Worm (Caenorhabditis elegans) whole organism, L3 larva: ENCODE results near the gene nlp-5.
A peak's percentile ranks its signal among the peaks of the same experiment; 100 is the strongest.

Experiments used
- R02D3.7 ChIP-seq: fragments of 150-350 bp; optimal IDR thresholded peaks from 2 replicates; lab custom pipeline; 2014; ENCODE audit warnings: missing biosample characterization, missing genetic modification characterization
- ZK546.5 ChIP-seq: sonication (generic microtip); optimal IDR thresholded peaks from 2 replicates; lab custom pipeline; 2017; ENCODE audit warnings: missing biosample characterization, missing genetic modification characterization
- aly-2 ChIP-seq: fragments of 150-350 bp; optimal IDR thresholded peaks from 2 replicates; lab custom pipeline; 2014; ENCODE audit warnings: missing biosample characterization, missing genetic modification characterization
- ceh-16 ChIP-seq: sonication (generic microtip); optimal IDR thresholded peaks from 2 replicates; lab custom pipeline; 2017; ENCODE audit warnings: missing biosample characterization, missing genetic modification characterization
- ceh-82 ChIP-seq: fragments of 150-350 bp; optimal IDR thresholded peaks from 2 replicates; lab custom pipeline; 2014; ENCODE audit warnings: missing biosample characterization, missing genetic modification characterization
- egl-27 ChIP-seq: sonication (generic microtip); optimal IDR thresholded peaks from 4 replicates; lab custom pipeline; 2017; ENCODE audit warnings: missing biosample characterization, missing genetic modification reagents, missing genetic modification characterization
- elt-1 ChIP-seq: fragments of 150-350 bp; optimal IDR thresholded peaks from 2 replicates; lab custom pipeline; 2014; ENCODE audit warnings: missing biosample characterization, missing genetic modification characterization
- elt-2 ChIP-seq: sonication (generic microtip); optimal IDR thresholded peaks from 2 replicates; lab custom pipeline; 2016; ENCODE audit warnings: missing genetic modification reagents, mild to moderate bottlenecking, missing genetic modification characterization, missing compliant biosample characterization
- elt-3 ChIP-seq, 3 experiments: fragments of 150-350 bp in 1 of 3; sonication (generic microtip) in 2 of 3; optimal IDR thresholded peaks; 2 replicates in 2 of 3; 4 replicates in 1 of 3; lab custom pipeline; 2014 to 2017; ENCODE audit warnings: missing biosample characterization in 3 of 3, missing genetic modification characterization in 3 of 3
- fkh-10 ChIP-seq: sonication (generic microtip); optimal IDR thresholded peaks from 2 replicates; lab custom pipeline; 2017; ENCODE audit warnings: missing biosample characterization, missing genetic modification reagents, missing genetic modification characterization
- fos-1 ChIP-seq: fragments of 150-350 bp; optimal IDR thresholded peaks from 2 replicates; lab custom pipeline; 2014; ENCODE audit warnings: missing biosample characterization, missing genetic modification characterization
- jun-1 ChIP-seq: fragments of 150-350 bp; optimal IDR thresholded peaks from 2 replicates; lab custom pipeline; 2014; ENCODE audit warnings: missing biosample characterization, missing genetic modification reagents, missing genetic modification characterization
- lin-15B ChIP-seq: fragments of 150-350 bp; optimal IDR thresholded peaks from 2 replicates; lab custom pipeline; 2014; ENCODE audit warnings: missing biosample characterization, missing genetic modification characterization
- lin-39 ChIP-seq: fragments of 150-350 bp; optimal IDR thresholded peaks from 2 replicates; lab custom pipeline; 2018; ENCODE audit warnings: missing biosample characterization, missing genetic modification reagents, missing genetic modification characterization
- lsy-12 ChIP-seq: sonication (generic microtip); optimal IDR thresholded peaks from 2 replicates; lab custom pipeline; 2016; ENCODE audit warnings: mild to moderate bottlenecking, missing genetic modification characterization, missing compliant biosample characterization
- mml-1 ChIP-seq: fragments of 150-350 bp; sonication (generic microtip); optimal IDR thresholded peaks from 3 replicates; lab custom pipeline; 2014; ENCODE audit warnings: missing biosample characterization, missing genetic modification characterization
- nfya-1 ChIP-seq: sonication (generic microtip); optimal IDR thresholded peaks from 2 replicates; lab custom pipeline; 2017; ENCODE audit warnings: missing genetic modification characterization, mild to moderate bottlenecking, missing compliant biosample characterization, antibody characterized with exemption, moderate library complexity; ENCODE audit not compliant: insufficient read depth
- nhr-11 ChIP-seq: fragments of 150-350 bp; optimal IDR thresholded peaks from 2 replicates; lab custom pipeline; 2014; ENCODE audit warnings: missing biosample characterization, missing genetic modification characterization
- nhr-237 ChIP-seq: fragments of 150-350 bp; optimal IDR thresholded peaks from 2 replicates; lab custom pipeline; 2014; ENCODE audit warnings: missing biosample characterization, missing genetic modification characterization
- nhr-25 ChIP-seq: sonication (generic microtip); optimal IDR thresholded peaks from 2 replicates; lab custom pipeline; 2017; ENCODE audit warnings: missing biosample characterization, missing genetic modification characterization
- nhr-28 ChIP-seq: fragments of 150-350 bp; optimal IDR thresholded peaks from 2 replicates; lab custom pipeline; 2014; ENCODE audit warnings: missing biosample characterization, missing genetic modification characterization
- nhr-43 ChIP-seq: sonication (generic microtip); optimal IDR thresholded peaks from 2 replicates; lab custom pipeline; 2016; ENCODE audit warnings: mild to moderate bottlenecking, missing genetic modification characterization, missing compliant biosample characterization; ENCODE audit not compliant: poor library complexity, severe bottlenecking
- nhr-67 ChIP-seq: fragments of 150-350 bp; optimal IDR thresholded peaks from 2 replicates; lab custom pipeline; 2014; ENCODE audit warnings: missing biosample characterization, missing genetic modification characterization
- pha-4 ChIP-seq: fragments of 150-350 bp; optimal IDR thresholded peaks from 2 replicates; lab custom pipeline; 2014; ENCODE audit warnings: missing biosample characterization, missing genetic modification reagents, missing genetic modification characterization
- pqm-1 ChIP-seq: fragments of 150-350 bp; optimal IDR thresholded peaks from 2 replicates; lab custom pipeline; 2017; ENCODE audit warnings: missing biosample characterization, missing genetic modification characterization, inconsistent platforms
- sea-2 ChIP-seq: fragments of 150-350 bp; sonication (generic microtip); optimal IDR thresholded peaks from 4 replicates; lab custom pipeline; 2014; ENCODE audit warnings: missing biosample characterization, missing genetic modification reagents, missing genetic modification characterization
- skn-1 ChIP-seq: fragments of 150-350 bp; optimal IDR thresholded peaks from 2 replicates; lab custom pipeline; 2014; ENCODE audit warnings: missing biosample characterization, missing genetic modification characterization
- tbx-2 ChIP-seq: sonication (generic microtip); optimal IDR thresholded peaks from 2 replicates; lab custom pipeline; 2016; ENCODE audit warnings: mild to moderate bottlenecking, missing genetic modification characterization, missing compliant biosample characterization
- unc-62 ChIP-seq: fragments of 150-350 bp; sonication (generic microtip); optimal IDR thresholded peaks from 4 replicates; lab custom pipeline; 2014; ENCODE audit warnings: missing biosample characterization, missing genetic modification reagents, missing genetic modification characterization
- zag-1 ChIP-seq: fragments of 150-350 bp; optimal IDR thresholded peaks from 2 replicates; lab custom pipeline; 2014; ENCODE audit warnings: missing biosample characterization, missing genetic modification characterization
- ztf-11 ChIP-seq: fragments of 150-350 bp; optimal IDR thresholded peaks from 2 replicates; lab custom pipeline; 2014; ENCODE audit warnings: missing biosample characterization, missing genetic modification characterization

Gene nlp-5

DNA sequence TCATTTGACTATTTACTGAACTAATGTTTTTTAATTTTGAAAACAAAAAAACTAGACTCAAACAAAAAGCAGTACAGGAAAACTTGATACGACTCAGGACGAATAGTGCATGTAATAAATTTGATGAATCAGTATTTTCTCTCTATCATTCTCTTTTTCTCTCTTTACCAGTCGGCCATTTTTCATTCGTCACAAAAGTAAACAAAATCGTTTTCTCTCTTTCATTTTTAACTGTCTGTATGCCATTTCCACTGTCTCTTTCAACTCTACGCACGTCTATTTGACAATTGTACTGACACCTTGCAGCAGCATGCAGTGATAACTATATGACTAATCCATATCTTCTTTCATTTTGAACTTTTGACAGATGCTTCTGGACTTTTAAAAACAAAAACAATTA is 10.5 kb downstream of the nlp-5 start, which contains the start of the genes F35C11.2 and F35C11.4:
F35C11.2 (minus strand) TSS at position 90 of the 400 bp plus-strand sequence.
F35C11.4 (plus strand) TSS at position 260 of the 400 bp plus-strand sequence.
- TF ChIP-seq pqm-1 (tag; lab: Kevin White, UChicago) (peak; percentile 86), nhr-28 (no peak), pha-4 (tag; lab: Kevin White, UChicago) (peak; percentile 85), lin-15B (tag; lab: Kevin White, UChicago) (no peak), lin-39 (tag; lab: Kevin White, UChicago) (no peak), elt-3 (tag; optimal IDR thresholded peaks at IDR 0.05; lab: Kevin White, UChicago) (no peak), unc-62 (GFP tag; lab: Kevin White, UChicago) (no peak), nhr-43 (tag; lab: Kevin White, UChicago) (no peak), elt-1 (tag; lab: Kevin White, UChicago) (no peak), elt-2 (tag; lab: Kevin White, UChicago) (peak; percentile 75), R02D3.7 (no peak), fkh-10 (GFP tag; lab: Kevin White, UChicago) (no peak), skn-1 (tag; lab: Kevin White, UChicago) (no peak), ceh-16 (tag; lab: Kevin White, UChicago) (no peak), jun-1 (tag; lab: Kevin White, UChicago) (peak; percentile 5), lsy-12 (tag; lab: Kevin White, UChicago) (no peak), mml-1 (tag; lab: Kevin White, UChicago) (no peak), egl-27 (no peak), tbx-2 (tag; lab: Kevin White, UChicago) (no peak), ceh-82 (tag; lab: Kevin White, UChicago) (no peak), nfya-1 (tag; lab: Kevin White, UChicago) (no peak), fos-1 (no peak), nhr-11 (tag; lab: Kevin White, UChicago) (no peak), aly-2 (tag; lab: Kevin White, UChicago) (no peak)

DNA sequence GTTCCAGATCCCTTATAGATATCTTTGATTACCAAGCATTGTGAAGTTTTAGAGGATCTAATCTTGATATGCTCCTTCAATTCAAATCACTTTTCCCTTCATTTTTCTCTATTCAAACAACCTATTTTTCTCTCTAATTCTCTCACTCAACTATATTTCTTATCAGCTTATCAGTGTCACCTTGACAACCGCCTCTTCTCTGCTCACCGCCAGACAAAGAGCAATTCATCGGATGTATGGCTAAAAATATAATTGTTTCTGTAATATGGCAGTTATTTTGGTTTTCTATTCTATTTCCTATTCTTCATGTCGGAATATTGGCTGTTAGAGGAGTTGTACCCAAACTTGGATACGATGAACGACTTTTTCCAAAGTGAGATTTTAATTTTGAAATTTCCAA is 11.5 kb downstream of the nlp-5 start:
- TF ChIP-seq skn-1 (tag; lab: Kevin White, UChicago) (no peak), sea-2 (GFP tag; lab: Kevin White, UChicago) (no peak), elt-2 (tag; lab: Kevin White, UChicago) (peak; percentile 53), nhr-25 (tag; lab: Kevin White, UChicago) (no peak), tbx-2 (tag; lab: Kevin White, UChicago) (no peak), ZK546.5 (tag; lab: Kevin White, UChicago) (no peak), nhr-237 (tag; lab: Kevin White, UChicago) (no peak)

DNA sequence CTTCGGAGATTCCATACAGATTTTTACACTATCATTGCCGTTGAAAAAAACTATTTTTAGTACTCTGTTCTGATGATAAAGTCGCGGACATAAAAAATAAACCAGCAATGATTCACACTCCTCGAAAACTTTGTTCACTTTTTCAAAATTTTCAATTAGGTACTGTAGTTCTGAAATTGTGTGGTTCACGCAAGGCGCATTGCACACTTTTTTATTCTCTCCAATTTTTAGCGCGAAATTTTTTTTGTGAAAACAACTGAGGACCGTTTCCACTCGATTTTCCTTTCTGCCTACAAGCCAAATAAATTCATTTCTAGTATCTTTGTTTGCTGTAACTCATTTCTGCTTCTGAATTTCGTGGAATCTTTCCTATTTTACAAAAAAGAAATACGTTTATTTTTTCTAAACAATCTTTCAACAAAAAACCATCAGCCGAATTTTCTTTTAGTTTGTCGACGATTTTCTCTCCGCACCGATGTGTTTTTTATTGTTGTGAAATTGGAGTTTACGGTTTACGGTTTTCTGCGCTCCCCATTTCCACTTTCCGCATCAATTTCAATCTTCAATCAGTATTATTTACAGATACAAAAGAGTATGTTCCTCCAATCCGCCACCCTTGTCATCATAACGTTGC is 15.0 kb downstream of the nlp-5 start, which contains the start of gene F35C11.5:
F35C11.5 (plus strand) TSS at position 584 of the 634 bp plus-strand sequence.
- TF ChIP-seq ceh-82 (tag; lab: Kevin White, UChicago) (no peak), ztf-11 (tag; lab: Kevin White, UChicago) (no peak), tbx-2 (tag; lab: Kevin White, UChicago) (no peak), sea-2 (GFP tag; lab: Kevin White, UChicago) (no peak), unc-62 (GFP tag; lab: Kevin White, UChicago) (no peak)

- TF ChIP-seq mml-1 (tag; lab: Kevin White, UChicago) = no peak
- no peak for TF ChIP-seq lin-39 (tag; lab: Kevin White, UChicago)
- TF ChIP-seq skn-1 (tag; lab: Kevin White, UChicago) = no peak
- no peak for TF ChIP-seq nhr-67 (tag; lab: Kevin White, UChicago)
Measured at ce11 chrII:8256013-8256412, 17.8 kb downstream of the nlp-5 start, which contains the start of gene F35C11.7. Gene F35C11.7, plus strand, starts transcription at chrII:8256313.

DNA sequence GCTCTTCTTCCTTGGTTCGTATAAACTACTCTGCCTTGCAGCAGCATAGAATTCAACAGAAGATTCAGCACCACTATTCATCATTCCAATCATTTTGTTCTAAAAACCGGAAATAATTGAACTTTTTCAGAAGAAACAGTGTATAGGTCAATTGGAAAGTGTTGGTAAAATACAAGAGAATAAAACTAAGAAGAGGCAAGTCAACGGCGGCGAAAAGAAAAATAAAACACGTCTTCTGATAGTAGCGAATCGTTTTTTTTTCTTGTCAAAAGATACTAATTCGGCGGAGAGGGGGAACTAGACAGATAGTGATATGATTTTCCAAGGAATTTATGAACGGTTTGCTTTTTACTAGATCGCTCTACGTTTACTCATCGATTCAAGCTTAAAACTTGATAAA is 20.8 kb downstream of the nlp-5 start, which contains the start of gene F35C11.6:
F35C11.6 (minus strand) TSS at position 101 of the 400 bp plus-strand sequence.
- no peak for TF ChIP-seq zag-1
- TF ChIP-seq lin-39 (tag; lab: Kevin White, UChicago) = no peak
